Worm (Caenorhabditis elegans) whole organism, late embryonic: ENCODE measurements around the gene tra-4.

Experiments
- F13H6.1 ChIP-seq: sonication (generic microtip); optimal IDR thresholded peaks from 2 replicates; lab custom pipeline; 2016; ENCODE audit warnings: missing genetic modification characterization, missing compliant biosample characterization
- ceh-34 ChIP-seq: sonication (generic microtip); optimal IDR thresholded peaks from 2 replicates; lab custom pipeline; 2016; ENCODE audit warnings: mild to moderate bottlenecking, missing genetic modification characterization, missing compliant biosample characterization
- elt-2 ChIP-seq: sonication (generic microtip); optimal IDR thresholded peaks from 2 replicates; lab custom pipeline; 2016; ENCODE audit warnings: missing genetic modification reagents, missing genetic modification characterization, missing compliant biosample characterization
- eyg-1 ChIP-seq: sonication (generic microtip); optimal IDR thresholded peaks from 2 replicates; lab custom pipeline; 2016; ENCODE audit warnings: missing genotype, missing genetic modification characterization, missing compliant biosample characterization
- hlh-15 ChIP-seq: sonication (generic microtip); optimal IDR thresholded peaks from 2 replicates; lab custom pipeline; 2016; ENCODE audit warnings: missing genetic modification characterization, missing compliant biosample characterization
- odd-2 ChIP-seq: sonication (generic microtip); optimal IDR thresholded peaks from 2 replicates; lab custom pipeline; 2017; ENCODE audit warnings: antibody characterized with exemption, mild to moderate bottlenecking, missing genetic modification characterization, missing compliant biosample characterization
- pag-3 ChIP-seq: sonication (generic microtip); optimal IDR thresholded peaks from 2 replicates; lab custom pipeline; 2016; ENCODE audit warnings: missing compliant biosample characterization, missing genetic modification characterization, borderline replicate concordance
- pha-4 ChIP-seq: fragments of 150-350 bp; optimal IDR thresholded peaks from 2 replicates; lab custom pipeline; 2018; ENCODE audit warnings: missing biosample characterization, missing genetic modification reagents, missing genetic modification characterization
- pqm-1 ChIP-seq: sonication (generic microtip); optimal IDR thresholded peaks from 2 replicates; lab custom pipeline; 2016; ENCODE audit warnings: missing genetic modification characterization, missing compliant biosample characterization
- ttx-3 ChIP-seq: sonication (generic microtip); optimal IDR thresholded peaks from 2 replicates; lab custom pipeline; 2016; ENCODE audit warnings: missing genetic modification reagents, missing genetic modification characterization, missing compliant biosample characterization

- TF ChIP-seq hlh-15 (tag; lab: Kevin White, UChicago) = no peak
- no peak for TF ChIP-seq ceh-34 (tag; lab: Kevin White, UChicago)
- no peak for TF ChIP-seq elt-2
- no peak for TF ChIP-seq pha-4
- TF ChIP-seq eyg-1 (tag; lab: Kevin White, UChicago) = no peak
- no peak for TF ChIP-seq F13H6.1
- no peak for TF ChIP-seq odd-2 (tag; lab: Kevin White, UChicago)
- no peak for TF ChIP-seq pag-3 (tag; lab: Kevin White, UChicago)
- no peak for TF ChIP-seq ttx-3 (tag; lab: Kevin White, UChicago)
- TF ChIP-seq pqm-1 (tag; lab: Kevin White, UChicago) = no peak
Measured at ce11 chrX:2857070-2857825, at the start of gene tra-4.
